Worm (Caenorhabditis elegans) whole organism, young adult: ENCODE measurements around the gene pyp-1.

Experiments used
- F49E8.2 ChIP-seq: sonication (generic microtip); optimal IDR thresholded peaks from 3 replicates; lab custom pipeline; 2017; ENCODE audit warnings: missing genetic modification characterization, mild to moderate bottlenecking, missing compliant biosample characterization, antibody characterized with exemption, moderate library complexity; ENCODE audit not compliant: insufficient read depth
- ZK185.1 ChIP-seq: sonication (generic microtip); optimal IDR thresholded peaks from 2 replicates; lab custom pipeline; 2016; ENCODE audit warnings: mild to moderate bottlenecking, missing genetic modification characterization, missing compliant biosample characterization; ENCODE audit not compliant: poor library complexity, severe bottlenecking
- lin-35 ChIP-seq, 3 experiments: fragments of 150-350 bp in 2 of 3; sonication (generic microtip) in 1 of 3; optimal IDR thresholded peaks; 2 replicates each; lab custom pipeline; 2014 to 2018; ENCODE audit warnings: missing biosample characterization in 3 of 3, missing genetic modification characterization in 3 of 3, missing genetic modification reagents in 3 of 3
- lir-1 ChIP-seq: fragments of 200-800 bp; sonication (Bioruptor generic); conservative IDR thresholded peaks from 2 replicates; pipeline ENCODE4 v1.3.6; 2022; ENCODE audit warnings: missing genetic modification reagents, missing genetic modification characterization, missing compliant biosample characterization
- nfya-1 ChIP-seq: sonication (generic microtip); optimal IDR thresholded peaks from 2 replicates; lab custom pipeline; 2017; ENCODE audit warnings: antibody characterized with exemption, missing compliant biosample characterization, missing genetic modification characterization, borderline replicate concordance; ENCODE audit not compliant: insufficient read depth
- unc-130 ChIP-seq: sonication (generic microtip); optimal IDR thresholded peaks from 2 replicates; lab custom pipeline; 2016; ENCODE audit warnings: missing genetic modification reagents, missing genetic modification characterization, missing compliant biosample characterization
- unc-62 ChIP-seq: fragments of 150-350 bp; optimal IDR thresholded peaks from 2 replicates; lab custom pipeline; 2014; ENCODE audit warnings: missing biosample characterization, missing genetic modification reagents, missing genetic modification characterization
- ztf-3 ChIP-seq: fragments of 200-800 bp; sonication (Bioruptor generic); optimal IDR thresholded peaks from 2 replicates; lab custom pipeline; 2018; ENCODE audit warnings: mild to moderate bottlenecking, missing genetic modification characterization, missing compliant biosample characterization

ce11 chrIV:10026129-10026528, 27.4 kb upstream of the pyp-1 start:
- TF ChIP-seq unc-62 (GFP tag; lab: Kevin White, UChicago), result no peak
- no peak for TF ChIP-seq lin-35 (GFP tag; optimal IDR thresholded peaks at IDR 0.05; lab: Kevin White, UChicago)
- TF ChIP-seq nfya-1 (tag; lab: Kevin White, UChicago), result no peak
- TF ChIP-seq ztf-3, result no peak
- no peak for TF ChIP-seq ZK185.1 (tag; lab: Kevin White, UChicago)
- no peak for TF ChIP-seq F49E8.2 (tag; lab: Kevin White, UChicago)
- no peak for TF ChIP-seq lir-1 (GFP tag; lab: Robert Waterston, UW)
- no peak for TF ChIP-seq unc-130 (GFP tag; lab: Kevin White, UChicago)
